Fruit fly (Drosophila melanogaster) whole organism, adult: ENCODE results near the gene tst.

Experiments used
- CG12768 ChIP-seq: fragments of 200-800 bp; sonication (Bioruptor generic); optimal IDR thresholded peaks from 2 replicates; lab custom pipeline; 2017; ENCODE audit warnings: missing biosample characterization, missing genetic modification characterization, mild to moderate bottlenecking, moderate library complexity, missing genetic modification reagents
- CG14711 ChIP-seq: fragments of 200-800 bp; sonication (Bioruptor generic); optimal IDR thresholded peaks from 2 replicates; lab custom pipeline; 2018; ENCODE audit warnings: missing biosample characterization, mild to moderate bottlenecking, missing genetic modification characterization, moderate library complexity
- CG5204 ChIP-seq: fragments of 200-800 bp; sonication (Bioruptor generic); optimal IDR thresholded peaks from 2 replicates; lab custom pipeline; 2016; ENCODE audit warnings: missing biosample characterization, missing genetic modification characterization
- Clk ChIP-seq: fragments of 200-800 bp; sonication (Bioruptor generic); optimal IDR thresholded peaks from 2 replicates; lab custom pipeline; 2017; ENCODE audit warnings: missing biosample characterization, missing genetic modification characterization
- kay ChIP-seq: fragments of 200-800 bp; sonication (Bioruptor generic); peaks from one replicate; lab custom pipeline; 2016; ENCODE audit warnings: missing biosample characterization, missing genetic modification characterization, borderline replicate concordance

DNA sequence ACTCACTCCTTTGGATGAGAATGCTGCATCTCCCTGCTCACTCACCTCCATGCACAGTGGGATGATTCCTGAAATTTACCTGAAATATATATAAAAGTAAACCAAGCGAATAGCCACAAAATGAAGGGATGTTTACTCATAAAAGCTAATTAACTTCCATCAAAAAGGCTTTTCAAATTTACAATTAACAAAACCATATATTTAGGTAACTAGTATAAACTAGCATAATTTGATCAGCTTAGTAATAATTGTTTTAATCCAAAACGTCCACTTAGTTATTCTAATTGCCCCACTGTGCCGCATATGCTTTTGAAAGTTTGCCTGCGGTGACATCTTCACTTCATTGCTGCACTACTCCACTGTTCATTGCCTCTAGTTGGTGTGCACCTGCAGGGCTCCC lies 11.3 kb upstream of the tst start:
- no peak for TF ChIP-seq CG12768 (GFP tag; lab: Kevin White, UChicago)
- no peak for TF ChIP-seq CG5204 (GFP tag; lab: Kevin White, UChicago)
- no peak for TF ChIP-seq CG14711
- TF ChIP-seq Clk (GFP tag; lab: Kevin White, UChicago), result no peak
- no peak for TF ChIP-seq kay (GFP tag; lab: Kevin White, UChicago)
